Worm (Caenorhabditis elegans) whole organism, midembryonic: ENCODE results near the gene R144.6.

Experiments
- T22C8.4 ChIP-seq: fragments of 200-800 bp; sonication (Bioruptor generic); IDR thresholded peaks from 2 replicates; pipeline ENCODE4 v1.3.6; 2022; ENCODE audit warnings: missing genetic modification characterization, missing compliant biosample characterization
- cog-1 ChIP-seq: sonication (generic microtip); optimal IDR thresholded peaks from 2 replicates; lab custom pipeline; 2016; ENCODE audit warnings: missing genetic modification characterization, missing compliant biosample characterization
- flt-1 ChIP-seq: fragments of 200-800 bp; sonication (Bioruptor generic); IDR thresholded peaks from 2 replicates; pipeline ENCODE4 v1.3.6; 2022; ENCODE audit warnings: missing genetic modification characterization, missing compliant biosample characterization
- klf-2 ChIP-seq: fragments of 200-800 bp; sonication (Bioruptor generic); conservative IDR thresholded peaks from 2 replicates; pipeline ENCODE4 v1.3.6; 2022; ENCODE audit warnings: missing genetic modification reagents, missing genetic modification characterization, missing compliant biosample characterization
- med-1 ChIP-seq: sonication (generic microtip); optimal IDR thresholded peaks from 2 replicates; lab custom pipeline; 2017; ENCODE audit warnings: missing genetic modification characterization, mild to moderate bottlenecking, missing compliant biosample characterization, antibody characterized with exemption, missing genetic modification reagents; ENCODE audit not compliant: insufficient read depth
- ref-1 ChIP-seq: fragments of 200-800 bp; sonication (Bioruptor generic); conservative IDR thresholded peaks from 2 replicates; pipeline ENCODE4 v1.3.6; 2022; ENCODE audit warnings: missing genetic modification reagents, missing genetic modification characterization, missing compliant biosample characterization
- tab-1 ChIP-seq: fragments of 200-800 bp; sonication (Bioruptor generic); IDR thresholded peaks from 2 replicates; pipeline ENCODE4 v1.3.6; 2022; ENCODE audit warnings: missing genetic modification characterization, missing compliant biosample characterization
- ztf-23 ChIP-seq: fragments of 200-800 bp; sonication (Bioruptor generic); IDR thresholded peaks from 2 replicates; pipeline ENCODE4 v1.3.6; 2022; ENCODE audit warnings: missing genetic modification reagents, missing genetic modification characterization, missing compliant biosample characterization
- ztf-29 ChIP-seq: fragments of 200-800 bp; sonication (Bioruptor generic); IDR thresholded peaks from 2 replicates; pipeline ENCODE4 v1.3.6; 2022; ENCODE audit warnings: missing genetic modification reagents, missing genetic modification characterization, missing compliant biosample characterization

Gene R144.6

DNA sequence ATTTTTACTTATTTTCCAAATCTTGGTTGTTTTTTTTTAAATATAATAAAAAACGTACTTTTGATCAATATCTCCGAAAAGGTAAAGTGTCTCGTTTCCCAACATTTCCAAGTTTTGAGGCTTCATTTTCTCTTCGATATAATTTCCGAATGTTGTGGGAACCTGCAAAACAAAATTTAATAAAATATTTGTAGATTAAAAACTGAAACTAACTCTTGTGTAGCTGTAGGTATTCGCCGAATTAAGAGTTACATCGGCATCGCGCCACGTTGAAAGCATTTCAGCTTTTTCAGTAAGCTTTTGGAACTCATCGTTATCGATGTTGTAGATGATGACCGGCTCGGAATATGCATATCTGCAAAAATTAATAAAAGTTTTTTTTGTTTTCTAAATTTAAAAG, 42.1 kb downstream of the R144.6 start, which contains the start of gene vps-22:
vps-22 (minus strand) TSS at position 101 of the 400 bp plus-strand sequence.
- TF ChIP-seq T22C8.4 (GFP tag; lab: Robert Waterston, UW) (no peak), cog-1 (tag; lab: Kevin White, UChicago) (no peak), klf-2 (GFP tag; lab: Robert Waterston, UW) (no peak), flt-1 (GFP tag; lab: Robert Waterston, UW) (no peak), tab-1 (GFP tag; lab: Robert Waterston, UW) (no peak), ztf-29 (GFP tag; lab: Robert Waterston, UW) (no peak), ztf-23 (GFP tag; lab: Robert Waterston, UW) (no peak), med-1 (GFP tag; lab: Kevin White, UChicago) (no peak), ref-1 (GFP tag; lab: Robert Waterston, UW) (no peak)

DNA sequence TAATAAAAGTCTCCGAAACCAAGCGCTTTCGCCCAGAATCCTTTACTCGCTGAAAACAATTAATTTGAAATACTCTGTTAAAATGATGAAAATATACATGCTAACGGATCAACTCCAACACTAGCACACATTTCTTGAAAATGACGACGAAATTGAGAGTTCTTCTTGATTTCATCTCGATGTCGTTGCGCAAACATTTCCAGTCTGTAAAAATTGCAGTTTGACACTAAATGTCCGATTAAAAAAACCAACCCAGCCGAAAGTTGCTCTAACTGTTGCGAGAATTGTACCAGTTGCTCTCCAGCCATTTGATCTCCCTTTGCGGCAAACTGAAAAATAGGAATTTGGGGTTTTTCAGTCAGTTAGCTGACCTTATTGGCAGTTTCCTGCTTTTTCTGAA, 43.2 kb downstream of the R144.6 start:
- no peak for TF ChIP-seq klf-2 (GFP tag; lab: Robert Waterston, UW)

DNA sequence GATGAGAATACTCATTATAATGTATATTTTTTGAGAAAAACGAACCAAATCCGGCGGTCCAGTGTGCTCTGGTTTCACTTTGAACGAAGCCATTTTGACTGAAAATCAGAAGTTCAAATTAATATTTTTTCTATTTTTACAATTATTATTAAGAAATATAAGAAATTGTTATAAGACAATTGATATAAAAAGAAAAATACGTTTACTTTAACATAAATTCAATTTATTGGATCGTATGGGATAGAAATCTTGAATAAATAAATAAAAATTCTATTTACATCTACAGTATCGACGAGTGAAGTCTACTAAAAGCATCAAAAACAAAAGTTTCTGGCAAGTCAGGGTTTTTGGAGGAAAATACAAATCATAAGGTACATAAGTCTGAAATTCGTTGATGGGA, 44.3 kb downstream of the R144.6 start, which contains the start of gene C27F2.4:
C27F2.4 (minus strand) TSS at position 101 of the 400 bp plus-strand sequence.
- no peak for TF ChIP-seq klf-2 (GFP tag; lab: Robert Waterston, UW)
- TF ChIP-seq tab-1 (GFP tag; lab: Robert Waterston, UW): no peak
- TF ChIP-seq ztf-29 (GFP tag; lab: Robert Waterston, UW): no peak
- TF ChIP-seq T22C8.4 (GFP tag; lab: Robert Waterston, UW): no peak
- no peak for TF ChIP-seq flt-1 (GFP tag; lab: Robert Waterston, UW)
- no peak for TF ChIP-seq ztf-23 (GFP tag; lab: Robert Waterston, UW)
- no peak for TF ChIP-seq med-1 (GFP tag; lab: Kevin White, UChicago)
- no peak for TF ChIP-seq ref-1 (GFP tag; lab: Robert Waterston, UW)
- no peak for TF ChIP-seq cog-1 (tag; lab: Kevin White, UChicago)

DNA sequence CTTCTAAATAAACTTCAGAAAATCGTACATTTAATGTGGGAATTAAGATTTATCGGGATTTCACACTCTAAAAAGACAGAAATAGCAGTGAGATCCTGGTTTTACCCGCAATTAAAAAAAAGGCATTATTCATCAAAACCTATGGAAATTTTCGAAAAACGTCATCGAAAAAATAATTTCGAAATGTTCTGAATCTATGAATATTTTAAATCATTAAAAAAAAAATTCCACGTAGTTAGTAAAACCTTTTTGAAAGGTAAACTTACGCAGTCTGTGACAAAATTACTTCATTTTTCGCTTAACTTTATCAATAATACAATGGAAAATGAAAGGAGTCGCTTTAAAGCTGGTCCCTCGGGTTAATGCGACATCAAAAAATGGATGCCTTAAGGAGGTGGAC, 48.0 kb downstream of the R144.6 start, which contains the start of gene C26E6.1:
C26E6.1 (plus strand) TSS at position 301 of the 400 bp plus-strand sequence.
- TF ChIP-seq tab-1 (GFP tag; lab: Robert Waterston, UW) (no peak), ztf-29 (GFP tag; lab: Robert Waterston, UW) (no peak), klf-2 (GFP tag; lab: Robert Waterston, UW) (no peak), ref-1 (GFP tag; lab: Robert Waterston, UW) (no peak), med-1 (GFP tag; lab: Kevin White, UChicago) (no peak), flt-1 (GFP tag; lab: Robert Waterston, UW) (no peak), ztf-23 (GFP tag; lab: Robert Waterston, UW) (no peak), T22C8.4 (GFP tag; lab: Robert Waterston, UW) (no peak), cog-1 (tag; lab: Kevin White, UChicago) (no peak)
